Fruit fly (Drosophila melanogaster) whole organism: ENCODE results near the gene Rac2.

Source experiments
- CG8478 ChIP-seq: fragments of >200 bp; optimal IDR thresholded peaks from 2 replicates; lab custom pipeline; 2018; ENCODE audit warnings: inconsistent platforms
- Dll ChIP-seq: fragments of >200 bp; optimal IDR thresholded peaks from 2 replicates; lab custom pipeline; 2017
- EcR ChIP-seq, 2 experiments: fragments of >200 bp; optimal IDR thresholded peaks; 2 replicates each; lab custom pipeline; 2017; ENCODE audit warnings: missing biosample characterization in 2 of 2, missing genetic modification characterization in 2 of 2, missing genetic modification reagents in 2 of 2
- pan ChIP-seq: fragments of >200 bp; optimal IDR thresholded peaks from 2 replicates; lab custom pipeline; 2017
- psq ChIP-seq: fragments of >200 bp; optimal IDR thresholded peaks from 2 replicates; lab custom pipeline; 2017
- usp ChIP-seq: fragments of >200 bp; optimal IDR thresholded peaks from 2 replicates; lab custom pipeline; 2017; ENCODE audit warnings: missing biosample characterization, missing genetic modification characterization, mixed read lengths

DNA sequence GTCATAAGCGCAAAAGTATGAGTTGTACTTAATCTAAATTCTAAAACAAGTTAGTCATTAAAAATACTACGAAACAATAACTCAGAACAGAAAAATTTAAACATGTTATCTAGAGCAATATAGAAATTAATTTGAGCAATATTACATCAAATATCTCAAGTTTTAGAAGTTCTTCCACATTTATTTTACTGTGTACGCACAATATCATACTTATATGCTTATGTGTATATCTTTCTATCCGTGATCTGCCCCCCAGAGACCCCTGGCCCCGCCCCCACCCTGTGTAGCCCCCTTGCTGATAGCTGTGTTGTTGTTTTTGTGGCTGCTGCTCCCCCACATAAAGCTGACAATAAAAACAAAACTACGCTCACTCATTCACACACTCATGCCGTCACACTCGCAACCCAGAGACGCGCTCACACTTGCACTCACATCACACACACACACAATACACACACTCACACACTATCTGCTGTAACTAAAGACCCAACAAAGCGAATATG is 1.6 kb downstream of the Rac2 start:
- TF ChIP-seq Dll, result no peak
- TF ChIP-seq pan (lab: Kevin White, UChicago), result no peak
- no peak for TF ChIP-seq CG8478 (lab: Kevin White, UChicago)
- no peak for TF ChIP-seq usp (GFP tag; lab: Kevin White, UChicago)
- TF ChIP-seq psq, result no peak
- TF ChIP-seq EcR (GFP tag; optimal IDR thresholded peaks at IDR 0.05; lab: Kevin White, UChicago), result no peak
